Worm (Caenorhabditis elegans) whole organism, mixed stage, embryonic: Measurements from ENCODE around the gene fkh-7.

Experiments
- ceh-39 ChIP-seq: fragments of 150-350 bp; optimal IDR thresholded peaks from 2 replicates; lab custom pipeline; 2014; ENCODE audit warnings: missing biosample characterization, missing genetic modification characterization
- ces-1 ChIP-seq: fragments of 150-350 bp; optimal IDR thresholded peaks from 2 replicates; lab custom pipeline; 2014; ENCODE audit warnings: missing biosample characterization, missing genetic modification reagents, missing genetic modification characterization
- cnd-1 ChIP-seq: fragments of 200-800 bp; sonication (Bioruptor generic); optimal IDR thresholded peaks from 2 replicates; lab custom pipeline; 2018; ENCODE audit warnings: mild to moderate bottlenecking, missing genetic modification characterization, missing compliant biosample characterization
- elt-3 ChIP-seq: fragments of 150-350 bp; optimal IDR thresholded peaks from 2 replicates; lab custom pipeline; 2014; ENCODE audit warnings: missing biosample characterization, missing genetic modification characterization
- lin-13 ChIP-seq: fragments of 150-350 bp; optimal IDR thresholded peaks from 2 replicates; lab custom pipeline; 2014; ENCODE audit warnings: missing biosample characterization, missing genetic modification characterization
- lsy-2 ChIP-seq: fragments of 150-350 bp; optimal IDR thresholded peaks from 2 replicates; lab custom pipeline; 2014; ENCODE audit warnings: missing biosample characterization, missing genetic modification characterization
- mep-1 ChIP-seq: fragments of 150-350 bp; optimal IDR thresholded peaks from 2 replicates; lab custom pipeline; 2017; ENCODE audit warnings: missing biosample characterization, missing genetic modification reagents, missing genetic modification characterization, inconsistent platforms
- mls-2 ChIP-seq: sonication (generic microtip); optimal IDR thresholded peaks from 2 replicates; lab custom pipeline; 2016; ENCODE audit warnings: mild to moderate bottlenecking, missing genetic modification characterization, moderate library complexity, missing compliant biosample characterization
- nhr-237 ChIP-seq: fragments of 150-350 bp; optimal IDR thresholded peaks from 2 replicates; lab custom pipeline; 2014; ENCODE audit warnings: missing biosample characterization, missing genetic modification characterization
- nhr-28 ChIP-seq: fragments of 150-350 bp; optimal IDR thresholded peaks from 2 replicates; lab custom pipeline; 2014; ENCODE audit warnings: missing biosample characterization, missing genetic modification characterization
- unc-62 ChIP-seq: fragments of 150-350 bp; optimal IDR thresholded peaks from 2 replicates; lab custom pipeline; 2014; ENCODE audit warnings: missing biosample characterization, missing genetic modification reagents, missing genetic modification characterization
- ztf-11 ChIP-seq: fragments of 150-350 bp; optimal IDR thresholded peaks from 2 replicates; lab custom pipeline; 2014; ENCODE audit warnings: missing biosample characterization, missing genetic modification characterization

ce11 chrIV:5550676-5551184 lies 33.8 kb upstream of the fkh-7 start, which contains the start of gene ari-2:
- TF ChIP-seq mls-2 (no peak), nhr-28 (tag; lab: Kevin White, UChicago) (no peak), unc-62 (no peak), cnd-1 (tag; lab: Kevin White, UChicago) (no peak), ztf-11 (tag; lab: Kevin White, UChicago) (no peak), lsy-2 (tag; lab: Kevin White, UChicago) (peak; percentile 12), lin-13 (no peak), ces-1 (no peak), nhr-237 (tag; lab: Kevin White, UChicago) (no peak), ceh-39 (tag; lab: Kevin White, UChicago) (no peak), mep-1 (no peak), elt-3 (tag; lab: Kevin White, UChicago) (no peak)
